Worm (Caenorhabditis elegans): ENCODE measurements around the gene srh-122.

- TF ChIP-seq tab-1 (GFP tag; IDR thresholded peaks at IDR 0.05) (no peak), med-1 (GFP tag; optimal IDR thresholded peaks at IDR 0.05; ENCODE audit: insufficient read depth) (no peak)
Measured at ce11 chrV:15379817-15380216, 2.0 kb upstream of the srh-122 start, which contains the start of gene srh-251.
